Fruit fly (Drosophila melanogaster): ENCODE measurements around the gene CG42233.

CG42233 gene

dm6 chr3R:31825571-31826068 lies 20.5 kb upstream of the CG42233 start:
- TF ChIP-seq Vsx1 (GFP tag; optimal IDR thresholded peaks at IDR 0.05) (no peak), CG14965 (GFP tag; optimal IDR thresholded peaks at IDR 0.05; ENCODE audit: borderline replicate concordance) (no peak), Taf1 (GFP tag; IDR thresholded peaks at IDR 0.05) (no peak), CG12659 (GFP tag; optimal IDR thresholded peaks at IDR 0.05) (no peak), Hmr (GFP tag; optimal IDR thresholded peaks at IDR 0.05) (no peak), CG16779 (GFP tag; IDR thresholded peaks at IDR 0.05) (0 out of 2 replicates have a peak, but pooled peaks have one; percentile 58), stc (GFP tag; IDR thresholded peaks at IDR 0.05) (no peak), twi (tag; optimal IDR thresholded peaks at IDR 0.05) (no peak), yki (optimal IDR thresholded peaks at IDR 0.05) (no peak), CG31365 (tag; optimal IDR thresholded peaks at IDR 0.05) (no peak), jing (GFP tag; optimal IDR thresholded peaks at IDR 0.05) (no peak), CG17328 (GFP tag; IDR thresholded peaks at IDR 0.05) (no peak), CG34422 (GFP tag; IDR thresholded peaks at IDR 0.05) (peak; percentile 24; the same call in 1 of the 3 replicates), CG10543 (GFP tag; optimal IDR thresholded peaks at IDR 0.05) (peak; percentile 10), da (GFP tag; optimal IDR thresholded peaks at IDR 0.05) (no peak), Myb (GFP tag; optimal IDR thresholded peaks at IDR 0.05) (no peak), Hr39 (optimal IDR thresholded peaks at IDR 0.05) (no peak), Trl (optimal IDR thresholded peaks at IDR 0.05) (peak in 1 of 2 experiments; percentile 18), Trl (GFP tag; optimal IDR thresholded peaks at IDR 0.05) (no peak), CrebB (tag; optimal IDR thresholded peaks at IDR 0.05) (no peak), PHDP (tag; optimal IDR thresholded peaks at IDR 0.05) (no peak), br (optimal IDR thresholded peaks at IDR 0.05) (no peak), CG14667 (GFP tag; IDR thresholded peaks at IDR 0.05) (no peak), scrt (GFP tag; optimal IDR thresholded peaks at IDR 0.05) (peak; percentile 22), CG2199 (GFP tag; IDR thresholded peaks at IDR 0.05) (no peak), cg (GFP tag; optimal IDR thresholded peaks at IDR 0.05) (peak; percentile 13), CG32772 (GFP tag; IDR thresholded peaks at IDR 0.05) (0 out of 2 replicates have a peak, but pooled peaks have one; percentile 4), Deaf1 (tag; optimal IDR thresholded peaks at IDR 0.05) (peak; percentile 95), CG5245 (GFP tag; optimal IDR thresholded peaks at IDR 0.05) (no peak), crp (GFP tag; optimal IDR thresholded peaks at IDR 0.05) (no peak), ewg (GFP tag; optimal IDR thresholded peaks at IDR 0.05) (peak; percentile 74), sens (GFP tag) (no peak), Bdp1 (GFP tag; optimal IDR thresholded peaks at IDR 0.05) (no peak), Sox102F (GFP tag; optimal IDR thresholded peaks at IDR 0.05) (no peak), z (GFP tag; IDR thresholded peaks at IDR 0.05) (no peak), CG15011 (GFP tag; optimal IDR thresholded peaks at IDR 0.05) (no peak), CG7745 (tag; optimal IDR thresholded peaks at IDR 0.05) (no peak), chinmo (GFP tag; IDR thresholded peaks at IDR 0.05; ENCODE audit: partially characterized antibody) (0 out of 4 replicates have a peak, but pooled peaks have one; percentile 57), CG32767 (GFP tag; IDR thresholded peaks at IDR 0.05) (no peak)

DNA sequence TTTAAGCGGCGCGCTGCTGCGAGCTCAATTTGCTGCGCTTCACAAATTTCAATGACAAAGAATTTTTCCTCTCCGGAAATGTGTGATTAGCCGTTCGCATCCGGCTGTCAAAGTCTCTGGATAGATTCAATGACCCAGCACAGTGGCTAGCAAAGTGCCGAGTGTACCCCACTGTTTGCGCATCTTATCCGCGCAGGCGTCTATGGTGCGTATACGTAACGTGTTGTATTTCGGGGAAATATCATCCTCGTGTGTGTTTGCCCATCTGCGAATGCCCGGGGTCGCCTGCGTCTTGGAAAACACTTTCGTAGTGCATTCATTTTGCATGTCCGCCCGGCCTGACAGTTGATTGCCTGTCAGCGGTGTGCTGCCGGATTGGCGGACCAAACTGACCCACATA lies 19.1 kb upstream of the CG42233 start:
- TF ChIP-seq Eip74EF (GFP tag; optimal IDR thresholded peaks at IDR 0.05): no peak
- TF ChIP-seq Poxn (GFP tag; IDR thresholded peaks at IDR 0.05): no peak
- no peak for TF ChIP-seq CG4820 (GFP tag; optimal IDR thresholded peaks at IDR 0.05)
- no peak for TF ChIP-seq CG14710 (tag; optimal IDR thresholded peaks at IDR 0.05)
- TF ChIP-seq HLH3B (GFP tag; IDR thresholded peaks at IDR 0.05): no peak
- TF ChIP-seq Med (GFP tag): no peak
- peak; percentile 58 for TF ChIP-seq ewg (GFP tag; optimal IDR thresholded peaks at IDR 0.05)
- TF ChIP-seq CG8765 (GFP tag; IDR thresholded peaks at IDR 0.05): no peak
- peak; percentile 0 for TF ChIP-seq CG13296 (GFP tag; optimal IDR thresholded peaks at IDR 0.05)
- TF ChIP-seq cg (GFP tag; optimal IDR thresholded peaks at IDR 0.05): no peak
- no peak for TF ChIP-seq CG9817 (tag; optimal IDR thresholded peaks at IDR 0.05)
- no peak for TF ChIP-seq gsb-n (tag; optimal IDR thresholded peaks at IDR 0.05)
- no peak for TF ChIP-seq psq (GFP tag; optimal IDR thresholded peaks at IDR 0.05)
- no peak for TF ChIP-seq kni (GFP tag; optimal IDR thresholded peaks at IDR 0.05)
- no peak for TF ChIP-seq CG17328 (GFP tag; IDR thresholded peaks at IDR 0.05)
- TF ChIP-seq zen2 (GFP tag; IDR thresholded peaks at IDR 0.05; ENCODE audit: partially characterized antibody): 0 out of 3 replicates have a peak, but pooled peaks have one; percentile 10
- TF ChIP-seq abd-A (tag; optimal IDR thresholded peaks at IDR 0.05): peak; percentile 10

Measured in whole organism, embryonic.